Fruit fly (Drosophila melanogaster) whole organism, wandering third instar larva: ENCODE data around the gene CG9518.

Experiments used
- CG9705 ChIP-seq: fragments of 200-800 bp; sonication (Bioruptor generic); optimal IDR thresholded peaks from 2 replicates; lab custom pipeline; 2018; ENCODE audit warnings: missing biosample characterization, mild to moderate bottlenecking, missing genetic modification characterization
- Dif ChIP-seq: fragments of 200-275, 200-300 bp; sonication (Bioruptor generic); optimal IDR thresholded peaks from 2 replicates; lab custom pipeline; 2018; ENCODE audit warnings: missing biosample characterization, missing genetic modification characterization; ENCODE audit not compliant: partially characterized antibody
- ey ChIP-seq: fragments of 200-800 bp; sonication (Bioruptor generic); optimal IDR thresholded peaks from 2 replicates; lab custom pipeline; 2016; ENCODE audit warnings: missing biosample characterization, missing genetic modification characterization
- psq ChIP-seq: fragments of 200-800 bp; sonication (Bioruptor generic); optimal IDR thresholded peaks from 3 replicates; lab custom pipeline; 2017; ENCODE audit warnings: missing biosample characterization, mild to moderate bottlenecking, missing genetic modification characterization, moderate library complexity

CG9518 gene

DNA sequence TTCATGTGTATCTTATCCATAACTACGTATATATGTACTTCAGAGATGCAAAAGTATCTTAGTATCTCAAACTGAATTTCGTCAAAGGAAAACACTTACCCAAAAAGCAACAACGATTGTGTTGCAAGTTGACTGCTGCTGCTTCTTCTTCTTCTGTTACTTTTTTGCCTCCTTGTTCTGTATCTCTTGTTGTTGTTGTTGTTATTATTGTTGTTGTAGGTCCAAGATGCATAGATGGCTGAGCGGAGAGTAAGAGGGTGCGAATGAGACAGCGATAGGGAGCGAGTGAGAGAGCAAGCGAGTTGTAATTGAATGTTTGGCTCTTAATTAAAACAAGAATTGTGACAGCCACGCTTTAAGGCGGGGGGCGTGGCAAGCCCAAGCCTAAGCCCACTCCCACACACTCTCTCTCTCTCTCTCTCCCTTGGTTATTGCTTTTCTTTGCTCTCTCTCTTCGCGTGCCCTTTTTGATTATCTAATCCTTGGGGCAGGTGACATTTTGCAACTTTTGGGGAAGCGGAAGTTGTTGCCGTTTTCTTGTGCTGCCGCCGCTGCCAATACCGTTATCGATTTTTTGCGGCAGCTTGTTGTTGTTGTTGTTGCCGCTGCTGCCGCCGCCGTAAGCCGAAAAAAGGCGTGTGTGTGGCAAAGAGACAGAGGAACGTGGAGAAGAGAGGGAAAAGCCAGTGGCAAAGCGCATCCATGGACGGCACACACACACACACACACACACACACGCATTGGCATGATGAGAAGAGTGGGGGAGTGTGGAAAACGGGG lies 46.1 kb downstream of the CG9518 start:
- TF ChIP-seq Dif (GFP tag; lab: Kevin White, UChicago) (peak; percentile 19), psq (GFP tag; lab: Kevin White, UChicago) (peak; percentile 75), CG9705 (GFP tag; lab: Kevin White, UChicago) (no peak), ey (GFP tag; lab: Kevin White, UChicago) (no peak)
